Worm (Caenorhabditis elegans) whole organism, late embryonic: ENCODE results near the gene T13F2.6.

ENCODE experiments used
- ets-4 ChIP-seq: sonication (generic microtip); optimal IDR thresholded peaks from 2 replicates; lab custom pipeline; 2016; ENCODE audit warnings: missing genetic modification characterization, missing compliant biosample characterization
- nfya-1 ChIP-seq: sonication (generic microtip); optimal IDR thresholded peaks from 2 replicates; lab custom pipeline; 2017; ENCODE audit warnings: missing genetic modification characterization, mild to moderate bottlenecking, missing compliant biosample characterization, antibody characterized with exemption, moderate library complexity
- pha-4 ChIP-seq: fragments of 150-350 bp; optimal IDR thresholded peaks from 2 replicates; lab custom pipeline; 2018; ENCODE audit warnings: missing biosample characterization, missing genetic modification reagents, missing genetic modification characterization
- pqm-1 ChIP-seq: sonication (generic microtip); optimal IDR thresholded peaks from 2 replicates; lab custom pipeline; 2016; ENCODE audit warnings: missing genetic modification characterization, missing compliant biosample characterization
- syd-9 ChIP-seq: sonication (generic microtip); optimal IDR thresholded peaks from 2 replicates; lab custom pipeline; 2016; ENCODE audit warnings: mild to moderate bottlenecking, missing genetic modification characterization, moderate library complexity, missing compliant biosample characterization
- tbx-2 ChIP-seq: sonication (generic microtip); optimal IDR thresholded peaks from 2 replicates; lab custom pipeline; 2016; ENCODE audit warnings: missing genetic modification characterization, missing compliant biosample characterization
- unc-86 ChIP-seq: sonication (generic microtip); optimal IDR thresholded peaks from 2 replicates; lab custom pipeline; 2016; ENCODE audit warnings: missing genetic modification characterization, missing compliant biosample characterization

DNA sequence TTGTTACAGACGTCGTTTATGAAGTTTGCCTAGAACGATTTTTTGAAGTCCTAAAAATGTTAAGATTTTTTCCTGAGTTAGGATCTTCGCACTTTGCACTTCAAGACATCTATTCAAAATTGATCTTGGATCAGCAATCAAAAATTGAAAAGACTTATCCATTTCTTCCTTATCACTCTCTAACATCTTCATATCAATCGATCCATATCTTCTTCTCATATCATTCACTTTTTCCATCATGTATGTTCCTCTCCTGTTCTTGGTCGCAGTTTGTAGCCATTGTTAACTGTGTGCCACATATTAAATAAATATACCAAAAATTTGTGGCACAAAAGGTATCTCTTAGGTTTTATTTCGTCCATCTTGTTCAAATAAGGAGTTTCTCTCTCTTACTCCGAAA, 22.4 kb upstream of the T13F2.6 start:
- TF ChIP-seq nfya-1: no peak
- TF ChIP-seq unc-86 (tag; lab: Kevin White, UChicago): no peak
- TF ChIP-seq tbx-2 (tag; lab: Kevin White, UChicago): no peak
- no peak for TF ChIP-seq pqm-1 (tag; lab: Kevin White, UChicago)
- no peak for TF ChIP-seq pha-4 (tag; lab: Kevin White, UChicago)
- TF ChIP-seq ets-4 (tag; lab: Kevin White, UChicago): no peak
- no peak for TF ChIP-seq syd-9
